Worm (Caenorhabditis elegans) whole organism, L4 larva: ENCODE measurements around the gene spo-11.

Source experiments
- dpl-1 ChIP-seq: fragments of 150-350 bp; optimal IDR thresholded peaks from 2 replicates; lab custom pipeline; 2014; ENCODE audit warnings: missing biosample characterization, missing genetic modification reagents, missing genetic modification characterization
- lin-15B ChIP-seq: fragments of 150-350 bp; sonication (generic microtip); optimal IDR thresholded peaks from 3 replicates; lab custom pipeline; 2014; ENCODE audit warnings: missing biosample characterization, missing genetic modification characterization
- lin-38 ChIP-seq: fragments of 200-800 bp; sonication (Bioruptor generic); IDR thresholded peaks from 2 replicates; pipeline ENCODE4 v1.3.6; 2022; ENCODE audit warnings: missing genetic modification reagents, missing genetic modification characterization, missing compliant biosample characterization
- lin-39 ChIP-seq: fragments of 150-350 bp; optimal IDR thresholded peaks from 2 replicates; lab custom pipeline; 2014; ENCODE audit warnings: missing biosample characterization, missing genetic modification reagents, missing genetic modification characterization
- lsy-2 ChIP-seq, 2 experiments: fragments of 150-350 bp in 1 of 2; sonication (generic microtip) in 1 of 2; optimal IDR thresholded peaks; 2 replicates each; lab custom pipeline; 2014 to 2017; ENCODE audit warnings: missing biosample characterization in 2 of 2, missing genetic modification characterization in 2 of 2
- pqm-1 ChIP-seq: sonication (generic microtip); optimal IDR thresholded peaks from 2 replicates; lab custom pipeline; 2017; ENCODE audit warnings: missing biosample characterization, missing genetic modification characterization
- zag-1 ChIP-seq: fragments of 150-350 bp; optimal IDR thresholded peaks from 2 replicates; lab custom pipeline; 2014; ENCODE audit warnings: missing biosample characterization, missing genetic modification characterization

ce11 chrIV:11130774-11131173 is 6.1 kb upstream of the spo-11 start:
- TF ChIP-seq dpl-1 (GFP tag; lab: Kevin White, UChicago) (no peak), lsy-2 (tag; optimal IDR thresholded peaks at IDR 0.05; lab: Kevin White, UChicago) (peak in 1 of 2 experiments; percentile 12), zag-1 (tag; lab: Kevin White, UChicago) (no peak), pqm-1 (tag; lab: Kevin White, UChicago) (no peak), lin-38 (GFP tag; lab: Robert Waterston, UW) (no peak), lin-15B (tag; lab: Kevin White, UChicago) (no peak), lin-39 (tag; lab: Kevin White, UChicago) (no peak)
